Fruit fly (Drosophila melanogaster): Measurements from ENCODE around the gene CG7655.
A peak's percentile ranks its signal among the peaks of the same experiment; 100 is the strongest.

Gene CG7655

DNA sequence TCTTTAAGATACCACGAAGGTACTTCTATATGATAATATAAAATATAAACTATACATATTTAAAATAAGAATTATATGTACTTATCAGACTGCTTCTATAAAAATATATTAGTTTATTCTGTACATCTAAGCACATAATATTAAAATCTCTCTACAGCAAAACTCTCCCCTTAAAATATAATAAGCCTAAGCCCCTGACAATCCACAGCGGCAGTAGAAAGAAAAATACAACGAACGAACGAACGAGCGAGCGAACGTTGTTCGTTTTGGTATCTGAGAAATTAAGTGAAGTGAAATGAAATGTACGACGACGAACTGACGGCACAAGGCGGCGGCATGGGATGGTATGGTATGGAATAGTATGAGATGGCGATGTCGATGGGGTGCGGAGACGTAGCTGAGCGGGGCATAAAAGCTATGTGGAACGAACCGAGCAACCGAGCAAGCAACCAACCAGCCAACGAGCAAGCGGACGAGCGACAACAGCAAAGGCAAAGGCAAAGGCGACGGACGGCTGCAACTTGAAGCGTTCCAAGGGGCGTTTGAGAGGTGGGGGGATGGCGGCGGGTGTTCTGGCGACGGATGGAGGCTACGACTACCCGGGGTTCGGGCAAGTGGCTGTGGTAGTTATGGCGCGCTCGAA lies 18.1 kb downstream of the CG7655 start (continued):
- TF ChIP-seq Dbx (GFP tag; IDR thresholded peaks at IDR 0.05) (peak; percentile 99), CG11247 (GFP tag; IDR thresholded peaks at IDR 0.05) (peak; percentile 97), aop (GFP tag; IDR thresholded peaks at IDR 0.05) (peak; percentile 63), CG12155 (GFP tag; optimal IDR thresholded peaks at IDR 0.05) (peak; percentile 96), Scr (GFP tag; IDR thresholded peaks at IDR 0.05; ENCODE audit: partially characterized antibody) (no peak), Rx (GFP tag; IDR thresholded peaks at IDR 0.05) (peak; percentile 92), caup (GFP tag; optimal IDR thresholded peaks at IDR 0.05; ENCODE audit: severe bottlenecking) (peak; percentile 98), vvl (GFP tag; IDR thresholded peaks at IDR 0.05) (peak; percentile 99), CG13424 (tag; optimal IDR thresholded peaks at IDR 0.05) (peak; percentile 99), gfzf (GFP tag; optimal IDR thresholded peaks at IDR 0.05) (no peak), CG13287 (GFP tag; IDR thresholded peaks at IDR 0.05; ENCODE audit: partially characterized antibody) (no peak; the same call in 1 of the 2 replicates), CG17361 (GFP tag; IDR thresholded peaks at IDR 0.05) (peak; percentile 100), CG7839 (tag; optimal IDR thresholded peaks at IDR 0.05) (peak; percentile 99), CG6791 (GFP tag; IDR thresholded peaks at IDR 0.05; ENCODE audit: partially characterized antibody) (no peak), CG9609 (GFP tag; optimal IDR thresholded peaks at IDR 0.05) (peak; percentile 65), NC2β (GFP tag; optimal IDR thresholded peaks at IDR 0.05) (peak; percentile 60), cwo (GFP tag; optimal IDR thresholded peaks at IDR 0.05) (peak; percentile 98), dmrt99B (tag; optimal IDR thresholded peaks at IDR 0.05) (peak; percentile 99), CG6813 (GFP tag; optimal IDR thresholded peaks at IDR 0.05) (peak; percentile 98), da (GFP tag; optimal IDR thresholded peaks at IDR 0.05) (peak; percentile 25), sr (GFP tag; IDR thresholded peaks at IDR 0.05) (peak; percentile 55; the same call in 1 of the 3 replicates), Hr39 (optimal IDR thresholded peaks at IDR 0.05) (no peak), CG34376 (GFP tag; optimal IDR thresholded peaks at IDR 0.05) (peak; percentile 95), CG6175 (GFP tag; IDR thresholded peaks at IDR 0.05) (peak; percentile 99), Eip74EF (GFP tag; optimal IDR thresholded peaks at IDR 0.05) (peak in 1 of 2 experiments; percentile 99), CG18011 (GFP tag; optimal IDR thresholded peaks at IDR 0.05) (peak; percentile 88), tna (GFP tag; IDR thresholded peaks at IDR 0.05; ENCODE audit: partially characterized antibody) (peak; percentile 28; the same call in 1 of the 2 replicates), sqz (GFP tag; optimal IDR thresholded peaks at IDR 0.05) (no peak), Dip3 (GFP tag; optimal IDR thresholded peaks at IDR 0.05) (peak; percentile 77), crp (GFP tag; optimal IDR thresholded peaks at IDR 0.05) (peak in 1 of 2 experiments; percentile 61), CG12942 (GFP tag; optimal IDR thresholded peaks at IDR 0.05) (peak; percentile 96), Side (GFP tag; optimal IDR thresholded peaks at IDR 0.05) (peak; percentile 72), az2 (GFP tag; optimal IDR thresholded peaks at IDR 0.05) (peak; percentile 97), ab (GFP tag; optimal IDR thresholded peaks at IDR 0.05) (peak; percentile 43), CG1792 (GFP tag; optimal IDR thresholded peaks at IDR 0.05) (peak; percentile 40), Fer2 (tag; optimal IDR thresholded peaks at IDR 0.05) (peak; percentile 98), Gsc (GFP tag; IDR thresholded peaks at IDR 0.05) (peak; percentile 89), CG31224 (GFP tag; IDR thresholded peaks at IDR 0.05) (peak; percentile 96), zf30C (GFP tag; optimal IDR thresholded peaks at IDR 0.05) (no peak), trh (GFP tag; optimal IDR thresholded peaks at IDR 0.05) (peak; percentile 91), CG9797 (GFP tag; optimal IDR thresholded peaks at IDR 0.05) (peak; percentile 51), CG3995 (GFP tag; optimal IDR thresholded peaks at IDR 0.05) (peak; percentile 56), pzg (GFP tag; optimal IDR thresholded peaks at IDR 0.05) (no peak), CG6683 (GFP tag; optimal IDR thresholded peaks at IDR 0.05) (peak; percentile 99), CG14014 (GFP tag; IDR thresholded peaks at IDR 0.05) (peak; percentile 98), E2f2 (GFP tag; IDR thresholded peaks at IDR 0.05) (peak; percentile 88), kay (GFP tag; optimal IDR thresholded peaks at IDR 0.05) (peak; percentile 93), odd (GFP tag; optimal IDR thresholded peaks at IDR 0.05) (peak; percentile 99), jumu (GFP tag; optimal IDR thresholded peaks at IDR 0.05) (peak; percentile 72)
